Fruit fly (Drosophila melanogaster): ENCODE measurements around the gene nxf2.

- no peak for TF ChIP-seq Dll (optimal IDR thresholded peaks at IDR 0.05)
- no peak for TF ChIP-seq CG8478 (optimal IDR thresholded peaks at IDR 0.05)
Observed at dm6 chr3L:16546159-16546558, 33.9 kb downstream of the nxf2 start.
